Worm (Caenorhabditis elegans): ENCODE results near the gene F37C4.5.

F37C4.5 gene

DNA sequence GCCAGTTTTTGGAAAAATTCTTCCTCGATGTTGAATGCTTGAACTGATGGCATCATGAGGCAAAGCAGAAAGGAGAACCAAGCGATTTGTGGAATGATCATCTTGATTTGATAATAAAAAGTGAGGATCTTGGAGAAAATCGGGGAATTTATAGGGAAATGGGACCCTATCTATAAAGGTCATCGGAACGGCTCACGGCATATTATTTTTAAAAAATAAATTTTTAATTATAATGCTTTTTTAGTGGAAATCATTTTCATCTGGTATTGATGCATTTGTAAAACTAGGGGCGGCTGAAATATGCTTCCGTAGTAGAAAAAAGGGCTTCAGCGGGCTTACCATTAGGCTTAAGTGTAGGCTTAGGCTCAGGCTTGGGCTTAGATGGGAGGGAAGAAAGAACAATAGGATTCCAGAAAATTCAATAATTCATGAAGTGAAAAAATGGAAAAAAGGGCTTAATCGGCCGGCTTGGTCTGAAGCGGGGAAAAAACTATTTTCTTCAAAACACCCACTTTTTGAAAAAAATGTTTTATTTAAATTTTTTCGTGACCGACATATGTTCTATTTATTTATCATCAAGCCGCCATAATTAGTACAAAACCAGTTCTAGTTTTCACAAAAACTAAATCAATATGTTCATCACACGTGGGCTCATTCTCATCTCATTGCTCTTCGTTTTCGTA, 34.0 kb upstream of the F37C4.5 start, which contains the start of the genes F56D6.22 and F56D6.12:
F56D6.22 (minus strand) TSS at position 101 of the 683 bp plus-strand sequence.
F56D6.12 (plus strand) TSS at position 633 of the 683 bp plus-strand sequence.
- no peak for TF ChIP-seq fkh-10 (GFP tag; optimal IDR thresholded peaks at IDR 0.05)
- no peak for TF ChIP-seq ceh-9 (tag; optimal IDR thresholded peaks at IDR 0.05)
- TF ChIP-seq unc-62 (GFP tag; optimal IDR thresholded peaks at IDR 0.05) = no peak
- TF ChIP-seq egl-27 (tag; optimal IDR thresholded peaks at IDR 0.05) = no peak
- no peak for TF ChIP-seq tbx-2 (tag; optimal IDR thresholded peaks at IDR 0.05)
- no peak for TF ChIP-seq fkh-2 (tag; optimal IDR thresholded peaks at IDR 0.05)
- TF ChIP-seq ceh-16 (tag; optimal IDR thresholded peaks at IDR 0.05) = no peak
- TF ChIP-seq lin-39 (tag; optimal IDR thresholded peaks at IDR 0.05) = no peak
- TF ChIP-seq pha-4 (tag; optimal IDR thresholded peaks at IDR 0.05) = no peak
- TF ChIP-seq nfya-1 (tag; optimal IDR thresholded peaks at IDR 0.05; ENCODE audit: insufficient read depth) = no peak
- TF ChIP-seq ceh-28 (tag; optimal IDR thresholded peaks at IDR 0.05) = no peak

DNA sequence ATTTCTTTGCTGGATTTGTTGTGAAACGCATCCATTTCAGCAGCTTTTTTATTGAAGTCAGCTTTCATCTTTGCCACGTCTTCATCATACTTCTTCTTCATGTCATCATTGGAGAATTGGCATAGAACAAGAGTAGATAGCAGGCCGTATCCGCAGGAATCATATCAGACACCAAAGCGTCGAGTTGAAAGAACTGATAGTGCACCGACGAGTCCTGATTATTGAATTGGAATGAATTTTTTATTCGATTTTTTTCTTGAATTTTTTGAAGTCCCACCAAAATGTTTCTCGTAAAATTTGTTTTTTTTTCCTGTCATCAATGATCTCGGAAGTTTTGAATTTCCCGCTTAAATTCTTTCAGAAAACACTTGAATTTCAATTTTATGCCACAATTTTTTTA, 32.8 kb upstream of the F37C4.5 start, which contains the start of gene F56D6.11:
F56D6.11 (minus strand) TSS at position 101 of the 400 bp plus-strand sequence.
- TF ChIP-seq nhr-12 (tag; optimal IDR thresholded peaks at IDR 0.05) = no peak
- TF ChIP-seq eor-1 (tag; optimal IDR thresholded peaks at IDR 0.05) = no peak

DNA sequence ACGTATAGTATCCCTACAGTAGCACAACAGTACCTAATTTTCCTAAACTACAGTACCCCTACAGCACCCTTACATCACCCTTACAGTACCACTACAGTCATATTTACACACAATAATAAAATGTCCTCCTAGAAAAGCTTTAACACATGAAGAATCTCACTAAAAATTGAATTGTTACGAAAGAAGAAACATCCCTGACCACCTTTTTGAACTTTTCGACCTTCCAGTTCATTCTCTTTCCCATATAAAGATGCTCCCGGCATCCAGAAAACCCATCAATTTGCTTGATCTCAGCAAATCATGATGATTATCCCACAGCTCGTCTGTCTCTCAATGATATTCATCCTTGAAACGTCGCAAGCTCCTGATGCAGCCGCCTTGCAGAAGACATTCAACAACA, 31.0 kb upstream of the F37C4.5 start, which contains the start of gene F56D6.21:
F56D6.21 (plus strand) TSS at position 301 of the 400 bp plus-strand sequence.
- TF ChIP-seq pqm-1 (tag; optimal IDR thresholded peaks at IDR 0.05) (no peak), tbx-2 (tag; optimal IDR thresholded peaks at IDR 0.05) (no peak), fkh-10 (GFP tag; optimal IDR thresholded peaks at IDR 0.05) (no peak), mml-1 (tag; optimal IDR thresholded peaks at IDR 0.05) (no peak), ama-1 (optimal IDR thresholded peaks at IDR 0.05) (no peak), ZK546.5 (tag; optimal IDR thresholded peaks at IDR 0.05) (no peak), nhr-12 (tag; optimal IDR thresholded peaks at IDR 0.05) (no peak), nhr-67 (tag; optimal IDR thresholded peaks at IDR 0.05) (no peak), elt-3 (tag; optimal IDR thresholded peaks at IDR 0.05) (no peak)

DNA sequence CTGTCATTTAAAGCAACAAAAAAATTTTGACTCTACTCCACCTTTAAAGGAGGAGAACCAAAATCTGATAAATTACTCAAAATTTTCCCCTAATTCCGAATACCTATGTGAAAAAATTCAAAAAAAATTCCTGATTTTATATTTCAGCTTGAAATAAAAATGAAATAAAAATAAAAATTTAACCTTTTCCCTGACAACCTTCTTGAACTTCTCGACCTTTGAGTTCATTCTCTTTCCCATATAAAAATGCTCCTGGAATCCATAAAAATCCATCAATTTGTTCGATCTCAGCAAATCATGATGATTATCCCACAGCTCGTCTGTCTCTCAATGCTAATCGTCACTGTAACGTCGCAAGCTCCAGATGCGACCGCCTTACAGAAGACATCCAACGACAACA, 29.3 kb upstream of the F37C4.5 start, which contains the start of gene F56D6.6:
F56D6.6 (plus strand) TSS at position 301 of the 400 bp plus-strand sequence.
- TF ChIP-seq nhr-77 (tag; optimal IDR thresholded peaks at IDR 0.05) = no peak
- TF ChIP-seq mdl-1 (tag; optimal IDR thresholded peaks at IDR 0.05) = no peak
- TF ChIP-seq nhr-76 (tag; optimal IDR thresholded peaks at IDR 0.05) = no peak
- no peak for TF ChIP-seq nhr-25 (tag; optimal IDR thresholded peaks at IDR 0.05)

DNA sequence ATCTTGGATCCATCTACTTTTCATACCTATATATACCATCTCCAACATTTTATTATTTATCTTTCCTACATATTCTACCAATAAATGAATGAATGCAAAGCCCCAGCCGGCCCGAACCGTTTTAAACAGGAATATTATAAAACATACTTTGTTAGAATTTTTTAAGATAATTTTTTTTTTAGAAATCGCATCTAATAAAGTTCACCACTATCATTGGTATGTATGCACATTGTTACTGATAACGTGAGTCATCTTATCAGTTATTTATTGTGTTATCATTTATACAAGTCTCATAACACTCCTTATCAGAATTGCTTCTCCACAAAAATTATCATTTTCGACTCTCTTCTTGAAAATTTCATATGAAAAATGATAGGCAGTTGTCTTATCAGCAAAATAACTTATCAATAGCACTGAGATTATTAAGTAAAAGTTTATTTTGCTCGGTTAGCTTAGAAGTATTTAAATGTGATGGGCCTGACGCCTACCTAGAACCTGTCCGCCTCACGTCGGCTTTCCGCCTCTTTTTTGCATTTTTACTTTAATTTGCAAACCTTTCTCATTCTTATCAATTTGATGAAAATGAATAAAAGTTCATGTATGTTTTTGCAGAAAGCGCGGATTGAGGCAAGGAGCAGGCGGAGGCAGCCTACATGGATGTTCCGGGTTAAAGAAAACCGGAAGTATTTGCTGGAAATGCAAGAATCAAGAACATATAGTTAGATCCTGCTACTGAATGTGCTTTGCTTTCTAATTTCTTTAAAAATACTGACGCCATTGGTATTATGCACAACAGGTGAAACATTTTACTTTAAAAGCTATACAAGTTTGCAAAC, 26.3 kb upstream of the F37C4.5 start, which contains the start of gene srz-62:
srz-62 (plus strand) TSS at position 786 of the 836 bp plus-strand sequence.
- TF ChIP-seq egl-27 (tag; optimal IDR thresholded peaks at IDR 0.05) (peak; percentile 92), nhr-77 (tag; optimal IDR thresholded peaks at IDR 0.05) (no peak), aly-2 (tag; optimal IDR thresholded peaks at IDR 0.05) (no peak), skn-1 (tag; optimal IDR thresholded peaks at IDR 0.05) (no peak), fos-1 (tag; optimal IDR thresholded peaks at IDR 0.05) (peak; percentile 82), fkh-10 (GFP tag; optimal IDR thresholded peaks at IDR 0.05) (no peak), pqm-1 (tag; optimal IDR thresholded peaks at IDR 0.05) (peak; percentile 100), jun-1 (tag; optimal IDR thresholded peaks at IDR 0.05) (peak; percentile 98), nhr-76 (tag; optimal IDR thresholded peaks at IDR 0.05) (no peak), eor-1 (tag; optimal IDR thresholded peaks at IDR 0.05) (no peak), unc-62 (GFP tag; optimal IDR thresholded peaks at IDR 0.05) (no peak), fkh-2 (tag; optimal IDR thresholded peaks at IDR 0.05) (no peak), nhr-25 (tag; optimal IDR thresholded peaks at IDR 0.05) (no peak), snpc-4 (tag; optimal IDR thresholded peaks at IDR 0.05) (no peak), mml-1 (tag; optimal IDR thresholded peaks at IDR 0.05) (no peak), zag-1 (tag; optimal IDR thresholded peaks at IDR 0.05) (no peak), elt-1 (tag; optimal IDR thresholded peaks at IDR 0.05) (no peak), R02D3.7 (tag; optimal IDR thresholded peaks at IDR 0.05) (no peak), elt-2 (tag; optimal IDR thresholded peaks at IDR 0.05) (peak; percentile 100), ceh-28 (tag; optimal IDR thresholded peaks at IDR 0.05) (no peak), sea-2 (GFP tag; optimal IDR thresholded peaks at IDR 0.05) (no peak), hmg-11 (tag; optimal IDR thresholded peaks at IDR 0.05) (no peak), ceh-82 (tag; optimal IDR thresholded peaks at IDR 0.05) (no peak), ztf-11 (tag; optimal IDR thresholded peaks at IDR 0.05) (no peak), pha-4 (tag; optimal IDR thresholded peaks at IDR 0.05) (peak; percentile 91)

Measured in whole organism, L3 larva.